Worm (Caenorhabditis elegans) whole organism, late embryonic: Measurements from ENCODE around the gene pha-4.

Experiments used
- ceh-34 ChIP-seq: sonication (generic microtip); optimal IDR thresholded peaks from 2 replicates; lab custom pipeline; 2016; ENCODE audit warnings: mild to moderate bottlenecking, missing genetic modification characterization, missing compliant biosample characterization
- fkh-6 ChIP-seq: sonication (generic microtip); optimal IDR thresholded peaks from 2 replicates; lab custom pipeline; 2016; ENCODE audit warnings: missing genetic modification characterization, missing compliant biosample characterization
- madf-2 ChIP-seq: sonication (generic microtip); optimal IDR thresholded peaks from 2 replicates; lab custom pipeline; 2017; ENCODE audit warnings: missing genetic modification characterization, missing compliant biosample characterization
- nhr-11 ChIP-seq: fragments of 150-350 bp; optimal IDR thresholded peaks from 2 replicates; lab custom pipeline; 2014; ENCODE audit warnings: missing biosample characterization, missing genetic modification characterization
- nhr-232 ChIP-seq: sonication (generic microtip); optimal IDR thresholded peaks from 2 replicates; lab custom pipeline; 2016; ENCODE audit warnings: missing genetic modification characterization, missing compliant biosample characterization
- sox-2 ChIP-seq: fragments of 200-800 bp; sonication (Bioruptor generic); IDR thresholded peaks from 2 replicates; pipeline ENCODE4 v1.3.6; 2022; ENCODE audit warnings: missing genetic modification reagents, missing genetic modification characterization, missing compliant biosample characterization
- unc-3 ChIP-seq, 2 experiments: fragments of 200-800 bp in 1 of 2; sonication (Bioruptor generic) in 1 of 2; sonication (generic microtip) in 1 of 2; conservative IDR thresholded peaks in 1 of 2; optimal IDR thresholded peaks in 1 of 2; 2 replicates each; pipeline versions ENCODE4 v1.3.6 to Lab custom; 2016 to 2022; ENCODE audit warnings: missing compliant biosample characterization in 2 of 2, missing genetic modification characterization in 2 of 2, missing genetic modification reagents in 1 of 2
- unc-86 ChIP-seq: sonication (generic microtip); optimal IDR thresholded peaks from 2 replicates; lab custom pipeline; 2016; ENCODE audit warnings: missing genetic modification characterization, missing compliant biosample characterization

DNA sequence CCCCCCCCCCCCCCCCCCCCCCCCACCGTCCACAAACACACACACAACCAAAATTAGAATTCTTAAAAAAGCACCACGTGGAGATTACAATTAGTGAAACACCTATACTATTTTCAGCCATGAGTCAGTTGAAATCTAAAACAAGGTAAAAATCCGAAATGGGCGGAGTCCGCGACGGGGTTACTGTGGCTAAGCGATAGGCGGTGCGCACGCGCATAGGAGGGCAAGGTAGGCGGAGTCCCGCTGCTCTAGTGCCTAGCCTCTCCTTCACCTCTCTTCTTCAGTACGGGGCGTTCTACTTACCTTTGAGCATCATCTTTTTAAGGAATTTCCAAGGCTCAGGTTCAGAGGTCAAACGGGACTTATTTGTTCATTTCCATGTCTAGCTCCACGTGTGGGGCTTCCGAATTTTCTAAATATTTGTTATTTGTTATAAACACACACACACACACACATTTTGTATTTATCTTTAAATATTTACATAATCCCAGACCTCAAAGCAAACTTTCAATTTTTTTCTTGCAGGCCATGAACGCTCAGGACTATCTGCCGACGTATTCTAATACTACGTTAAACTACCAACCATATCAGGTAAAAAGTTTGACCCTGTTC lies 3.6 kb downstream of the pha-4 start:
- TF ChIP-seq ceh-34 (tag; lab: Kevin White, UChicago): no peak
- no peak for TF ChIP-seq unc-3 (GFP tag; conservative IDR thresholded peaks at IDR 0.05; lab: Robert Waterston, UW)
- no peak for TF ChIP-seq unc-3 (tag; optimal IDR thresholded peaks at IDR 0.05; lab: Kevin White, UChicago)
- no peak for TF ChIP-seq unc-86 (tag; lab: Kevin White, UChicago)
- no peak for TF ChIP-seq madf-2 (tag; lab: Kevin White, UChicago)
- no peak for TF ChIP-seq sox-2 (GFP tag; lab: Robert Waterston, UW)
- TF ChIP-seq nhr-232 (tag; lab: Kevin White, UChicago): no peak
- TF ChIP-seq nhr-11: no peak
- TF ChIP-seq fkh-6 (tag; lab: Kevin White, UChicago): no peak
